Worm (Caenorhabditis elegans): ENCODE data around the gene M01F1.9.

The M01F1.9 gene

ce11 chrIII:3499850-3500249 lies 993 bp upstream of the M01F1.9 start (continued):
- TF ChIP-seq ztf-16 (tag; optimal IDR thresholded peaks at IDR 0.05) (peak; percentile 98), ceh-18 (tag; optimal IDR thresholded peaks at IDR 0.05) (peak; percentile 97), F13H6.1 (tag; optimal IDR thresholded peaks at IDR 0.05) (peak; percentile 100), ets-4 (tag; optimal IDR thresholded peaks at IDR 0.05) (peak; percentile 100), lim-6 (tag; optimal IDR thresholded peaks at IDR 0.05) (peak; percentile 100), zip-5 (tag; optimal IDR thresholded peaks at IDR 0.05) (peak; percentile 100), rnt-1 (tag; optimal IDR thresholded peaks at IDR 0.05) (peak; percentile 100), Y22D7AL.16 (tag; optimal IDR thresholded peaks at IDR 0.05) (peak; percentile 96), K02D7.2 (tag; optimal IDR thresholded peaks at IDR 0.05) (peak; percentile 97), T23F11.4 (GFP tag; optimal IDR thresholded peaks at IDR 0.05) (peak; percentile 92), hlh-6 (tag; optimal IDR thresholded peaks at IDR 0.05) (peak; percentile 99), ahr-1 (tag; optimal IDR thresholded peaks at IDR 0.05) (peak; percentile 100), sox-4 (tag; optimal IDR thresholded peaks at IDR 0.05) (peak; percentile 91), unc-55 (GFP tag; optimal IDR thresholded peaks at IDR 0.05) (no peak), syd-9 (tag; optimal IDR thresholded peaks at IDR 0.05) (peak; percentile 98), unc-3 (GFP tag; conservative IDR thresholded peaks at IDR 0.05) (peak; percentile 96), unc-3 (tag; optimal IDR thresholded peaks at IDR 0.05) (peak; percentile 98)

- no peak for TF ChIP-seq elt-4 (tag; optimal IDR thresholded peaks at IDR 0.05)
- TF ChIP-seq mec-3 (tag; optimal IDR thresholded peaks at IDR 0.05; ENCODE audit: borderline replicate concordance), result no peak
- TF ChIP-seq pax-1 (tag; optimal IDR thresholded peaks at IDR 0.05), result no peak
- no peak for TF ChIP-seq pha-4 (tag; optimal IDR thresholded peaks at IDR 0.05)
- no peak for TF ChIP-seq ceh-22 (tag; optimal IDR thresholded peaks at IDR 0.05)
- no peak for TF ChIP-seq ets-4 (tag; optimal IDR thresholded peaks at IDR 0.05)
- no peak for TF ChIP-seq tbx-2 (tag; optimal IDR thresholded peaks at IDR 0.05)
- TF ChIP-seq ref-2 (tag; optimal IDR thresholded peaks at IDR 0.05), result no peak
- no peak for TF ChIP-seq sdc-2 (tag; optimal IDR thresholded peaks at IDR 0.05)
- no peak for TF ChIP-seq ttx-3 (tag; optimal IDR thresholded peaks at IDR 0.05)
- TF ChIP-seq elt-2 (tag; optimal IDR thresholded peaks at IDR 0.05), result no peak
- no peak for TF ChIP-seq zip-5 (tag; optimal IDR thresholded peaks at IDR 0.05)
- TF ChIP-seq che-1 (tag; optimal IDR thresholded peaks at IDR 0.05), result no peak
- no peak for TF ChIP-seq tbx-7 (tag; optimal IDR thresholded peaks at IDR 0.05)
- TF ChIP-seq T23F11.4 (GFP tag; optimal IDR thresholded peaks at IDR 0.05), result no peak
- no peak for TF ChIP-seq ahr-1 (tag; optimal IDR thresholded peaks at IDR 0.05)
- no peak for TF ChIP-seq ceh-14 (tag; optimal IDR thresholded peaks at IDR 0.05)
- no peak for TF ChIP-seq lin-11 (tag; optimal IDR thresholded peaks at IDR 0.05)
Observed at ce11 chrIII:3493138-3493537, 5.7 kb downstream of the M01F1.9 start, which contains the start of gene gly-14. gly-14 (minus strand) TSS chrIII:3493238.

ce11 chrIII:3488224-3488623 lies 10.6 kb downstream of the M01F1.9 start, which contains the start of gene C34C12.7:
C34C12.7 (minus strand) TSS chrIII:3488341.
- TF ChIP-seq hlh-30 (tag; optimal IDR thresholded peaks at IDR 0.05; ENCODE audit: insufficient read depth) (no peak), fkh-6 (tag; optimal IDR thresholded peaks at IDR 0.05) (no peak), unc-3 (GFP tag; conservative IDR thresholded peaks at IDR 0.05) (no peak), unc-3 (tag; optimal IDR thresholded peaks at IDR 0.05) (no peak), dmd-4 (tag; optimal IDR thresholded peaks at IDR 0.05; ENCODE audit: borderline replicate concordance) (no peak), fax-1 (tag; optimal IDR thresholded peaks at IDR 0.05) (no peak), unc-86 (tag; optimal IDR thresholded peaks at IDR 0.05) (no peak), ttx-3 (tag; optimal IDR thresholded peaks at IDR 0.05) (no peak), eyg-1 (tag; optimal IDR thresholded peaks at IDR 0.05) (no peak), ama-1 (optimal IDR thresholded peaks at IDR 0.05) (no peak), elt-2 (tag; optimal IDR thresholded peaks at IDR 0.05) (no peak), mec-3 (tag; optimal IDR thresholded peaks at IDR 0.05; ENCODE audit: borderline replicate concordance) (no peak)

ce11 chrIII:3487133-3487532 lies 11.7 kb downstream of the M01F1.9 start:
- no peak for TF ChIP-seq dmd-4 (tag; optimal IDR thresholded peaks at IDR 0.05; ENCODE audit: borderline replicate concordance)
- no peak for TF ChIP-seq pha-2 (tag; optimal IDR thresholded peaks at IDR 0.05)
- no peak for TF ChIP-seq elt-2 (tag; optimal IDR thresholded peaks at IDR 0.05)
- TF ChIP-seq ttx-3 (tag; optimal IDR thresholded peaks at IDR 0.05), result no peak
- no peak for TF ChIP-seq ref-2 (tag; optimal IDR thresholded peaks at IDR 0.05)
- TF ChIP-seq eyg-1 (tag; optimal IDR thresholded peaks at IDR 0.05), result no peak
- no peak for TF ChIP-seq dve-1 (tag; optimal IDR thresholded peaks at IDR 0.05)
- TF ChIP-seq rnt-1 (tag; optimal IDR thresholded peaks at IDR 0.05), result no peak
- TF ChIP-seq T23F11.4 (GFP tag; optimal IDR thresholded peaks at IDR 0.05), result no peak
- no peak for TF ChIP-seq unc-55 (GFP tag; optimal IDR thresholded peaks at IDR 0.05)
- no peak for TF ChIP-seq nhr-232 (tag; optimal IDR thresholded peaks at IDR 0.05)
- TF ChIP-seq unc-42 (tag; optimal IDR thresholded peaks at IDR 0.05), result no peak
- no peak for TF ChIP-seq pha-4 (tag; optimal IDR thresholded peaks at IDR 0.05)

Data from whole organism, late embryonic.